Worm (Caenorhabditis elegans) whole organism, L1 larva: ENCODE results near the gene nlp-63.

ENCODE experiments used
- C16A3.4 ChIP-seq: fragments of 150-350 bp; optimal IDR thresholded peaks from 2 replicates; lab custom pipeline; 2014; ENCODE audit warnings: missing biosample characterization, missing genetic modification characterization
- F16B12.6 ChIP-seq: fragments of 150-350 bp; optimal IDR thresholded peaks from 2 replicates; lab custom pipeline; 2014; ENCODE audit warnings: missing biosample characterization, missing genetic modification characterization
- Y116A8C.19 ChIP-seq: sonication (generic microtip); optimal IDR thresholded peaks from 2 replicates; lab custom pipeline; 2016; ENCODE audit warnings: missing compliant biosample characterization, missing genetic modification characterization, borderline replicate concordance
- blmp-1 ChIP-seq: fragments of 150-350 bp; optimal IDR thresholded peaks from 2 replicates; lab custom pipeline; 2014; ENCODE audit warnings: missing biosample characterization, missing genetic modification characterization
- ceh-82 ChIP-seq, 3 experiments: fragments of 150-350 bp in 1 of 3; sonication (generic microtip) in 2 of 3; optimal IDR thresholded peaks; 2 replicates each; lab custom pipeline; 2014 to 2017; ENCODE audit warnings: missing biosample characterization in 3 of 3, missing genetic modification characterization in 3 of 3
- ces-1 ChIP-seq: fragments of 150-350 bp; optimal IDR thresholded peaks from 2 replicates; lab custom pipeline; 2014; ENCODE audit warnings: missing biosample characterization, missing genetic modification reagents, missing genetic modification characterization
- dpl-1 ChIP-seq, 3 experiments: fragments of 150-350 bp in 2 of 3; sonication (generic microtip) in 1 of 3; optimal IDR thresholded peaks; 2 replicates each; lab custom pipeline; 2014 to 2017; ENCODE audit warnings: missing biosample characterization in 3 of 3, missing genetic modification characterization in 3 of 3, missing genetic modification reagents in 3 of 3
- dsc-1 ChIP-seq: sonication (generic microtip); optimal IDR thresholded peaks from 2 replicates; lab custom pipeline; 2016; ENCODE audit warnings: mild to moderate bottlenecking, missing genetic modification characterization, missing compliant biosample characterization
- efl-1 ChIP-seq, 4 experiments: fragments of 150-350 bp; optimal IDR thresholded peaks in 3 of 4; peaks in 1 of 4; 1 replicate in 1 of 4; 2 replicates in 3 of 4; lab custom pipeline; 2014; ENCODE audit warnings: missing biosample characterization in 2 of 4, missing genetic modification characterization in 2 of 4, missing genetic modification reagents in 2 of 4
- elt-3 ChIP-seq, 6 experiments: fragments of 150-350 bp in 1 of 6; sonication (generic microtip); optimal IDR thresholded peaks; 2 replicates each; lab custom pipeline; 2017 to 2018; ENCODE audit warnings: missing biosample characterization in 6 of 6, missing genetic modification characterization in 6 of 6, inconsistent platforms in 1 of 6
- ets-5 ChIP-seq: fragments of 200-800 bp; sonication (Bioruptor generic); IDR thresholded peaks from 2 replicates; pipeline ENCODE4 v1.3.6; 2022; ENCODE audit warnings: missing genetic modification characterization, missing compliant biosample characterization
- fkh-8 ChIP-seq: sonication (generic microtip); optimal IDR thresholded peaks from 2 replicates; lab custom pipeline; 2016; ENCODE audit warnings: mild to moderate bottlenecking, missing genetic modification characterization, missing compliant biosample characterization
- grh-1 ChIP-seq: fragments of 200-800 bp; sonication (Bioruptor generic); IDR thresholded peaks from 2 replicates; pipeline ENCODE4 v1.3.6; 2022; ENCODE audit warnings: missing genetic modification reagents, missing genetic modification characterization, missing compliant biosample characterization
- hlh-17 ChIP-seq: fragments of 200-800 bp; sonication (Bioruptor generic); optimal IDR thresholded peaks from 2 replicates; lab custom pipeline; 2018; ENCODE audit warnings: missing genetic modification characterization, mild to moderate bottlenecking, missing compliant biosample characterization, moderate library complexity, borderline replicate concordance
- jun-1 ChIP-seq: fragments of 150-350 bp; optimal IDR thresholded peaks from 2 replicates; lab custom pipeline; 2014; ENCODE audit warnings: missing biosample characterization, missing genetic modification reagents, missing genetic modification characterization
- lin-14 ChIP-seq: fragments of 200-800 bp; sonication (Bioruptor generic); optimal IDR thresholded peaks from 2 replicates; lab custom pipeline; 2018; ENCODE audit warnings: mild to moderate bottlenecking, missing genetic modification characterization, moderate library complexity, missing compliant biosample characterization
- lin-15B ChIP-seq: fragments of 150-350 bp; sonication (generic microtip); optimal IDR thresholded peaks from 3 replicates; lab custom pipeline; 2014; ENCODE audit warnings: missing biosample characterization, missing genetic modification characterization
- lin-35 ChIP-seq, 2 experiments: fragments of 150-350 bp; optimal IDR thresholded peaks; 2 replicates each; lab custom pipeline; 2014; ENCODE audit warnings: missing biosample characterization in 2 of 2, missing genetic modification characterization in 2 of 2, missing genetic modification reagents in 2 of 2
- lir-3 ChIP-seq: sonication (generic microtip); optimal IDR thresholded peaks from 2 replicates; lab custom pipeline; 2016; ENCODE audit warnings: mild to moderate bottlenecking, missing genetic modification characterization, moderate library complexity, missing compliant biosample characterization; ENCODE audit not compliant: poor library complexity
- lsy-2 ChIP-seq, 2 experiments: fragments of 150-350 bp; optimal IDR thresholded peaks; 2 replicates each; lab custom pipeline; 2014; ENCODE audit warnings: missing biosample characterization in 2 of 2, missing genetic modification characterization in 2 of 2
- mdl-1 ChIP-seq, 2 experiments: fragments of 150-350 bp; optimal IDR thresholded peaks; 2 replicates each; lab custom pipeline; 2014 to 2017; ENCODE audit warnings: missing biosample characterization in 2 of 2, missing genetic modification characterization in 2 of 2, inconsistent platforms in 1 of 2
- mef-2 ChIP-seq: fragments of 150-350 bp; optimal IDR thresholded peaks from 2 replicates; lab custom pipeline; 2014; ENCODE audit warnings: missing biosample characterization, missing genetic modification characterization
- mep-1 ChIP-seq: fragments of 150-350 bp; optimal IDR thresholded peaks from 2 replicates; lab custom pipeline; 2014; ENCODE audit warnings: missing biosample characterization, missing genetic modification characterization
- nhr-11 ChIP-seq: fragments of 150-350 bp; optimal IDR thresholded peaks from 2 replicates; lab custom pipeline; 2014; ENCODE audit warnings: missing biosample characterization, missing genetic modification characterization
- nhr-12 ChIP-seq: sonication (generic microtip); optimal IDR thresholded peaks from 2 replicates; lab custom pipeline; 2017; ENCODE audit warnings: missing biosample characterization, missing genetic modification characterization
- nhr-19 ChIP-seq: fragments of 200-800 bp; sonication (Bioruptor generic); conservative IDR thresholded peaks from 2 replicates; pipeline ENCODE4 v1.3.6; 2022; ENCODE audit warnings: missing genetic modification characterization, missing compliant biosample characterization
- nhr-47 ChIP-seq: sonication (generic microtip); optimal IDR thresholded peaks from 2 replicates; lab custom pipeline; 2016; ENCODE audit warnings: mild to moderate bottlenecking, missing genetic modification characterization, moderate library complexity, missing compliant biosample characterization
- nhr-71 ChIP-seq: sonication (generic microtip); optimal IDR thresholded peaks from 2 replicates; lab custom pipeline; 2016; ENCODE audit warnings: mild to moderate bottlenecking, missing genetic modification characterization, moderate library complexity, missing compliant biosample characterization
- pag-3 ChIP-seq: sonication (generic microtip); optimal IDR thresholded peaks from 2 replicates; lab custom pipeline; 2017; ENCODE audit warnings: missing genetic modification characterization, mild to moderate bottlenecking, missing compliant biosample characterization, antibody characterized with exemption, borderline replicate concordance; ENCODE audit not compliant: insufficient read depth
- rnt-1 ChIP-seq: sonication (generic microtip); optimal IDR thresholded peaks from 2 replicates; lab custom pipeline; 2016; ENCODE audit warnings: mild to moderate bottlenecking, missing genetic modification characterization, moderate library complexity, missing compliant biosample characterization
- snu-23 ChIP-seq: sonication (generic microtip); optimal IDR thresholded peaks from 2 replicates; lab custom pipeline; 2016; ENCODE audit warnings: missing genetic modification characterization, missing compliant biosample characterization
- unc-130 ChIP-seq: fragments of 150-350 bp; optimal IDR thresholded peaks from 2 replicates; lab custom pipeline; 2017; ENCODE audit warnings: missing biosample characterization, missing genetic modification characterization, inconsistent platforms
- unc-30 ChIP-seq: sonication (generic microtip); optimal IDR thresholded peaks from 2 replicates; lab custom pipeline; 2017; ENCODE audit warnings: missing biosample characterization, missing genetic modification characterization
- unc-62 ChIP-seq: fragments of 150-350 bp; optimal IDR thresholded peaks from 2 replicates; lab custom pipeline; 2014; ENCODE audit warnings: missing biosample characterization, missing genetic modification reagents, missing genetic modification characterization
- unc-86 ChIP-seq: sonication (generic microtip); optimal IDR thresholded peaks from 2 replicates; lab custom pipeline; 2016; ENCODE audit warnings: missing genetic modification characterization, missing compliant biosample characterization
- unc-98 ChIP-seq: fragments of 200-800 bp; sonication (Bioruptor generic); IDR thresholded peaks from 2 replicates; pipeline ENCODE4 v1.3.6; 2022; ENCODE audit warnings: missing genetic modification characterization, missing compliant biosample characterization
- vab-15 ChIP-seq: sonication (generic microtip); optimal IDR thresholded peaks from 2 replicates; lab custom pipeline; 2017; ENCODE audit warnings: missing genotype, mild to moderate bottlenecking, missing genetic modification characterization, missing compliant biosample characterization
- xbp-1 ChIP-seq: sonication (generic microtip); optimal IDR thresholded peaks from 2 replicates; lab custom pipeline; 2016; ENCODE audit warnings: missing genetic modification characterization, missing compliant biosample characterization
- zip-4 ChIP-seq: fragments of 200-800 bp; sonication (Bioruptor generic); optimal IDR thresholded peaks from 2 replicates; lab custom pipeline; 2018; ENCODE audit warnings: mild to moderate bottlenecking, missing genetic modification characterization, moderate library complexity, missing compliant biosample characterization

The nlp-63 gene

DNA sequence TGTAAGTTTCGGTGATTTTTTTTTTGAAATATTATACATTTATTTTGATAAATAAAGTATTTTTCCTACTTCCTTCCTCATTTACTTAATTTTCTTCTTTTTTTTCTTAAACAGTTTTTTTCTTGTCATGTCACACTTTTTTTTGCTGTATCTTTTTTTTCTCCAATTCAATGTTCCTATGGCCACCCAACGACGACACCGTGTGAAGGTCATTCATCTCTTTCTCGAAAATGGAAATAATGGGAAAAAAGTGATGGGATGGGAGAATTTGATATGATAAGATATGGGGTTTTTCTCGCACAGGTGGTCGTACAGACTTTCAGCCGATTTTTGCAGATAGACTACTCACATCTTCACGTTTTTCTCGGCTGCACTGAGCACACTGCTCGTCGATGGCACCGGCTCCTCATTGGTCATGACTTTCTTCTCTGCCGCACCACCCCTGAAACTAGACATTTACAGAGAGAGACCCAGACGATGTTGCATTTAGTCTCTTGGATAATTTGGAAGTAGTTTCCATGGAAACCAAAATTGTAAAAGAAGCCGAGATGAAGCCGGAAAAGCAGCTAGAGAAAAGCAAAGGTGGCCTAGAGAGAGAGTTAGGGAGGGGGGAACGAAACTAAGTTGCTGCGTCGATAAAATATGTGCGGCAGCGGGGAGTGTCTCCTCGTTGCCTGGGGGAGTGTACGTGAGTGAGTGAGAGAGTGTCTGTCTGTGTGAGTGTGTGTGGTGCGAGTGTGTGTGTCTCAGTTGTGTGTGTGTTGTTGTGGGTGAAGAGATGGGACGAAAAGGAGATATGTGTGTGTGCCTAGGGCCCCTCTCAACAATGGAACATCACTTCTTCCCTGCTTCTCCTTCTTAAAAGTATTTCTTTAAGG is 13.9 kb downstream of the nlp-63 start, which contains the start of gene daf-19 (continued):
- TF ChIP-seq snu-23 (GFP tag; lab: Kevin White, UChicago) (peak; percentile 70), ets-5 (no peak), hlh-17 (GFP tag; lab: Kevin White, UChicago) (no peak), xbp-1 (tag; lab: Kevin White, UChicago) (peak; percentile 30), lsy-2 (tag; optimal IDR thresholded peaks at IDR 0.05; lab: Kevin White, UChicago) (peak; percentile 48 to 59), nhr-11 (peak; percentile 65), pag-3 (tag; lab: Kevin White, UChicago) (no peak), Y116A8C.19 (tag; lab: Kevin White, UChicago) (no peak), fkh-8 (tag; lab: Kevin White, UChicago) (peak; percentile 96), mep-1 (peak; percentile 55), unc-62 (GFP tag; lab: Kevin White, UChicago) (no peak), lin-15B (tag; lab: Kevin White, UChicago) (no peak)

DNA sequence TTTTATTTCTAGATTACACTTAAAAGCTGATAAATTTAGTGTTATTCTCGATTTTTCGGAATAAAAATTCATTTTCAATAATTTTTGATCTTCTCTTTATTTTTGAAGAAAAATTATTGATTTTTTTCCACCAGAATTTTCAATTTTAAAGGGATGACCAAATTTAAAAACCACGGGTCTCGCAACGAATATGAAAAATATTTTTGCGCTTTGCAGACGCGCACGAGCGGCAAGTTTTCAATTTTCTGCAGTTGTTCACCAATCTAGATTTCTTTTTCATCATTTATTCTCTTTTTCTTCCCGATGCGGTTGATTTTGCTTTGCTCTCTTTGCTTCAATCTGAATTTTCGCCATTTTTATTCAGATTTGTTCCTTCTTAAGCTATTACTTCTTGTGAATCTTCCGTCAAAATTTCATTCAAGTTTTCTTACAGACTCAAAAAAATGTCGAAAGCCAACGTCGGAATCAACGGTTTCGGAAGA is 15.7 kb downstream of the nlp-63 start, which contains the start of gene gpd-4:
TSS of gene gpd-4 (plus strand) at position 432 of the 482 bp plus-strand sequence.
- no peak for TF ChIP-seq unc-30
- peak in 1 of 2 experiments; percentile 13 for TF ChIP-seq efl-1 (optimal IDR thresholded peaks at IDR 0.05; lab: Kevin White, UChicago)
- TF ChIP-seq efl-1 (GFP tag; optimal IDR thresholded peaks at IDR 0.05 in 1 of 2; lab: Kevin White, UChicago): no peak
- no peak for TF ChIP-seq lin-14 (GFP tag; lab: Kevin White, UChicago)
- no peak for TF ChIP-seq vab-15
- TF ChIP-seq unc-130: no peak
- TF ChIP-seq lir-3 (tag; lab: Kevin White, UChicago): no peak
- no peak for TF ChIP-seq unc-98 (GFP tag; lab: Robert Waterston, UW)

DNA sequence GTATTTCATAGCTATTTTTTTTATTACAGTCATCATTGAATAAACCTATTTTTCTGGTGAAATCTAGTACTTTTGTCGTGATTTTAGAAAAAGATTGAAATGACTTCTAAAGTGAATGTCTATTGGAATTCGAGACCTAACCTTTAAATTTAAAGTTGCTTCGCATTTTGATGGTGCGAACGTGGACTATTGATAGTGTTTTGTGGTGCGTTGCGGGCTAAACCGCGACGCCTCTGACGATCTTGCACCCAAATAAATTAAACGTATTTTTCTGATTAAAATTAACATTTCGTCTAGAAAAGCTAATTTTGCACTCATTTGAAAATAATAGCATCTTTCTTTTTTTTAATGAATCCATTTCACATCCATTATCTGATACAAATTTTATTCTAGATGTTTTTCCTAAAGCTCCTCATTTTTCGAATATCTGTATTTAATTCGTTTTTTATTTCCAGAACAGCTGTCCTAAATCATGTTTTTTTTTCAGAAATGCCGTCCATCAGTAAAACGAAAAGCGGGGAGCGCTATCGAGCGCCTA is 17.3 kb downstream of the nlp-63 start, which contains the start of gene wbp-11:
TSS of gene wbp-11 (plus strand) at position 488 of the 538 bp plus-strand sequence.
- TF ChIP-seq xbp-1 (tag; lab: Kevin White, UChicago) (no peak), blmp-1 (tag; lab: Kevin White, UChicago) (peak; percentile 33), rnt-1 (tag; lab: Kevin White, UChicago) (peak; percentile 14), efl-1 (optimal IDR thresholded peaks at IDR 0.05; lab: Kevin White, UChicago) (peak; percentile 21 to 48), efl-1 (GFP tag; optimal IDR thresholded peaks at IDR 0.05 in 1 of 2; lab: Kevin White, UChicago) (peak; percentile 57 to 89), lin-15B (tag; lab: Kevin White, UChicago) (peak; percentile 33), lsy-2 (tag; optimal IDR thresholded peaks at IDR 0.05; lab: Kevin White, UChicago) (peak in 1 of 2 experiments; percentile 70), snu-23 (GFP tag; lab: Kevin White, UChicago) (peak; percentile 22), elt-3 (tag; optimal IDR thresholded peaks at IDR 0.05; lab: Kevin White, UChicago) (peak in 1 of 6 experiments; percentile 14), lin-35 (GFP tag; optimal IDR thresholded peaks at IDR 0.05; lab: Kevin White, UChicago) (peak; percentile 49 to 76), ces-1 (GFP tag; lab: Kevin White, UChicago) (no peak), dpl-1 (GFP tag; optimal IDR thresholded peaks at IDR 0.05; lab: Kevin White, UChicago) (peak in 2 of 3 experiments; percentile 34 to 64), ceh-82 (tag; optimal IDR thresholded peaks at IDR 0.05; lab: Kevin White, UChicago) (peak in 1 of 3 experiments; percentile 8), lin-14 (GFP tag; lab: Kevin White, UChicago) (peak; percentile 6), C16A3.4 (tag; lab: Kevin White, UChicago) (peak; percentile 37), mef-2 (tag; lab: Kevin White, UChicago) (no peak), dsc-1 (tag; lab: Kevin White, UChicago) (no peak)

- TF ChIP-seq jun-1 (tag; lab: Kevin White, UChicago) (peak; percentile 8), nhr-71 (tag; lab: Kevin White, UChicago) (peak; percentile 61), nhr-19 (GFP tag; lab: Robert Waterston, UW) (peak; percentile 17), F16B12.6 (tag; lab: Kevin White, UChicago) (peak; percentile 23), hlh-17 (GFP tag; lab: Kevin White, UChicago) (no peak), ceh-82 (tag; optimal IDR thresholded peaks at IDR 0.05; lab: Kevin White, UChicago) (peak in 2 of 3 experiments; percentile 20 to 57), nhr-47 (peak; percentile 61), elt-3 (tag; optimal IDR thresholded peaks at IDR 0.05; lab: Kevin White, UChicago) (peak in 1 of 6 experiments; percentile 22), lin-35 (GFP tag; optimal IDR thresholded peaks at IDR 0.05; lab: Kevin White, UChicago) (peak; percentile 62 to 74), zip-4 (GFP tag; lab: Kevin White, UChicago) (peak; percentile 30), snu-23 (GFP tag; lab: Kevin White, UChicago) (peak; percentile 65), grh-1 (GFP tag; lab: Robert Waterston, UW) (no peak), mdl-1 (tag; optimal IDR thresholded peaks at IDR 0.05; lab: Kevin White, UChicago) (peak in 1 of 2 experiments; percentile 19), nhr-12 (tag; lab: Kevin White, UChicago) (no peak), efl-1 (optimal IDR thresholded peaks at IDR 0.05; lab: Kevin White, UChicago) (peak; percentile 68 to 84), efl-1 (GFP tag; optimal IDR thresholded peaks at IDR 0.05 in 1 of 2; lab: Kevin White, UChicago) (peak; percentile 50 to 95), nhr-11 (no peak), lin-15B (tag; lab: Kevin White, UChicago) (peak; percentile 87), unc-86 (tag; lab: Kevin White, UChicago) (peak; percentile 7)
Observed at ce11 chrII:10174338-10174737, 19.1 kb downstream of the nlp-63 start, which contains the start of gene F33H1.4. TSS of gene F33H1.4 (plus strand) at chrII:10174648.
